Worm (Caenorhabditis elegans): ENCODE measurements around the gene ZK377.15.

DNA sequence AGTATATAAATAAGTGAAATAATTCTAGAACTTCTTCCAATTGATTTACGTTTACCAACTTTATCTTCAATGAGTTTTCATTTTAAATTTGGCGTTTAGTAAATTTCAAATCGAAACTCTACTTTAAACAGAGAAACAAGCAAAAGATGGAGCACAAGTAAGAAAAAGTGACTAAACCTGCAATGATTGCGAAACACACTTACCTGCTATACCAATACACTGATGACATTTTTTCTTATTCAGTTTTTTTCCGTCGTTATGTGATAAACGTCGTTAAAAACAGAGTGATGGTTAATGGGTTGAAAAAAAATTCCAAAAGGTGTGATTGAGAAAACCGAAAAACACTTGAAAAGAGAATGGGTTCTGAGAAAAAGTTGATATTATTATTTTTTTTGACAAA is 8.1 kb upstream of the ZK377.15 start:
- no peak for TF ChIP-seq him-1 (tag; optimal IDR thresholded peaks at IDR 0.05)
- no peak for TF ChIP-seq W03F9.2 (tag; optimal IDR thresholded peaks at IDR 0.05)
